2 worm cellular contexts compared by ENCODE assay signal in genomic region chrII:9099017-9099416, ce11.
TF ChIP-seq lines count a peak whose summit lies in the region.

T24H10.1 (plus strand) TSS chrII:9099371.

TF ChIP-seq in whole organism, L1 larva, 84 proteins besides CTCF, POLR2A, EP300 and RAD21 (continued from another document):
- no peak for TF ChIP-seq mab-9 (GFP tag; IDR thresholded peaks at IDR 0.05; lab: Robert Waterston, UW)
- TF ChIP-seq ceh-90 (tag; optimal IDR thresholded peaks at IDR 0.05; lab: Kevin White, UChicago) = no peak
- TF ChIP-seq lsy-2 (tag; optimal IDR thresholded peaks at IDR 0.05; lab: Kevin White, UChicago) = peak; percentile 80
- peak; percentile 36 for TF ChIP-seq ztf-4 (tag; optimal IDR thresholded peaks at IDR 0.05; lab: Kevin White, UChicago)
- peak; percentile 71 to 85 for TF ChIP-seq efl-1 (optimal IDR thresholded peaks at IDR 0.05; lab: Kevin White, UChicago)
- peak; percentile 76 to 98 for TF ChIP-seq efl-1 (GFP tag; optimal IDR thresholded peaks at IDR 0.05 in 1 of 2; lab: Kevin White, UChicago)
- TF ChIP-seq fkh-4 (tag; optimal IDR thresholded peaks at IDR 0.05; lab: Kevin White, UChicago; ENCODE audit: borderline replicate concordance) = no peak
- TF ChIP-seq fkh-10 (GFP tag; optimal IDR thresholded peaks at IDR 0.05; lab: Kevin White, UChicago) = no peak
- TF ChIP-seq jun-1 (tag; optimal IDR thresholded peaks at IDR 0.05; lab: Kevin White, UChicago) = peak; percentile 38
- TF ChIP-seq vab-15 (tag; optimal IDR thresholded peaks at IDR 0.05; lab: Kevin White, UChicago) = no peak
- no peak for TF ChIP-seq Y116A8C.19 (tag; optimal IDR thresholded peaks at IDR 0.05; lab: Kevin White, UChicago; ENCODE audit: borderline replicate concordance)
- TF ChIP-seq snpc-4 (tag; optimal IDR thresholded peaks at IDR 0.05; lab: Kevin White, UChicago) = peak; percentile 64
- peak; percentile 61 for TF ChIP-seq isw-1 (GFP tag; IDR thresholded peaks at IDR 0.05; lab: Robert Waterston, UW)
- TF ChIP-seq rnt-1 (tag; optimal IDR thresholded peaks at IDR 0.05; lab: Kevin White, UChicago) = peak; percentile 89
- TF ChIP-seq nhr-47 (tag; optimal IDR thresholded peaks at IDR 0.05; lab: Kevin White, UChicago) = peak; percentile 85
- TF ChIP-seq C04F5.9 (tag; optimal IDR thresholded peaks at IDR 0.05; lab: Kevin White, UChicago) = peak; percentile 45
- peak; percentile 45 for TF ChIP-seq lin-13 (GFP tag; optimal IDR thresholded peaks at IDR 0.05; lab: Kevin White, UChicago)
- TF ChIP-seq C16A3.4 (tag; optimal IDR thresholded peaks at IDR 0.05; lab: Kevin White, UChicago) = peak; percentile 68
- peak; percentile 71 for TF ChIP-seq unc-86 (tag; optimal IDR thresholded peaks at IDR 0.05; lab: Kevin White, UChicago)
- TF ChIP-seq sox-4 (tag; optimal IDR thresholded peaks at IDR 0.05; lab: Kevin White, UChicago) = peak; percentile 20
- TF ChIP-seq egl-13 (tag; optimal IDR thresholded peaks at IDR 0.05; lab: Kevin White, UChicago) = peak; percentile 48
- no peak for TF ChIP-seq C34B4.2 (tag; optimal IDR thresholded peaks at IDR 0.05; lab: Kevin White, UChicago)
- TF ChIP-seq grh-1 (GFP tag; IDR thresholded peaks at IDR 0.05; lab: Robert Waterston, UW) = peak; percentile 54
- TF ChIP-seq hpl-2 (GFP tag; optimal IDR thresholded peaks at IDR 0.05; lab: Kevin White, UChicago) = peak; percentile 17
- TF ChIP-seq hlh-4 (tag; optimal IDR thresholded peaks at IDR 0.05; lab: Kevin White, UChicago) = no peak
- no peak for TF ChIP-seq ets-5 (GFP tag; IDR thresholded peaks at IDR 0.05; lab: Robert Waterston, UW)
- peak; percentile 10 for TF ChIP-seq lin-15B (tag; optimal IDR thresholded peaks at IDR 0.05; lab: Kevin White, UChicago)
- no peak for TF ChIP-seq aha-1 (tag; optimal IDR thresholded peaks at IDR 0.05; lab: Kevin White, UChicago)
- no peak for TF ChIP-seq nhr-84 (tag; optimal IDR thresholded peaks at IDR 0.05; lab: Kevin White, UChicago)
- TF ChIP-seq ceh-63 (GFP tag; optimal IDR thresholded peaks at IDR 0.05; lab: Kevin White, UChicago) = no peak
- TF ChIP-seq nhr-71 (tag; optimal IDR thresholded peaks at IDR 0.05; lab: Kevin White, UChicago) = peak; percentile 88
- no peak for TF ChIP-seq nhr-237 (tag; optimal IDR thresholded peaks at IDR 0.05; lab: Kevin White, UChicago)
- TF ChIP-seq nhr-85 (tag; lab: Kevin White, UChicago) = peak; percentile 82
- no peak for TF ChIP-seq nhr-11 (tag; optimal IDR thresholded peaks at IDR 0.05; lab: Kevin White, UChicago)
- TF ChIP-seq mef-2 (tag; optimal IDR thresholded peaks at IDR 0.05; lab: Kevin White, UChicago) = peak; percentile 25
- TF ChIP-seq pag-3 (tag; optimal IDR thresholded peaks at IDR 0.05; lab: Kevin White, UChicago; ENCODE audit: borderline replicate concordance, insufficient read depth) = peak; percentile 20
- TF ChIP-seq aly-2 (tag; optimal IDR thresholded peaks at IDR 0.05; lab: Kevin White, UChicago) = peak; percentile 36
- TF ChIP-seq hlh-17 (GFP tag; optimal IDR thresholded peaks at IDR 0.05; lab: Kevin White, UChicago; ENCODE audit: borderline replicate concordance) = no peak
- TF ChIP-seq irx-1 (tag; optimal IDR thresholded peaks at IDR 0.05; lab: Kevin White, UChicago) = peak; percentile 75
- TF ChIP-seq fos-1 (tag; optimal IDR thresholded peaks at IDR 0.05; lab: Kevin White, UChicago) = no peak
- TF ChIP-seq nhr-28 (tag; optimal IDR thresholded peaks at IDR 0.05; lab: Kevin White, UChicago) = no peak
- TF ChIP-seq mep-1 (tag; optimal IDR thresholded peaks at IDR 0.05; lab: Kevin White, UChicago) = peak; percentile 89
- no peak for TF ChIP-seq efl-3 (GFP tag; optimal IDR thresholded peaks at IDR 0.05; lab: Kevin White, UChicago)
- no peak for TF ChIP-seq unc-30 (tag; optimal IDR thresholded peaks at IDR 0.05; lab: Kevin White, UChicago)
- TF ChIP-seq skn-1 (tag; optimal IDR thresholded peaks at IDR 0.05; lab: Kevin White, UChicago) = peak; percentile 64
- peak; percentile 81 for TF ChIP-seq nhr-90 (tag; optimal IDR thresholded peaks at IDR 0.05; lab: Kevin White, UChicago; ENCODE audit: poor library complexity)
- no peak for TF ChIP-seq unc-98 (GFP tag; IDR thresholded peaks at IDR 0.05; lab: Robert Waterston, UW)
- peak; percentile 62 for TF ChIP-seq nhr-77 (tag; optimal IDR thresholded peaks at IDR 0.05; lab: Kevin White, UChicago)

TF ChIP-seq in whole organism, L2 larva, 48 proteins besides CTCF, POLR2A, EP300 and RAD21 (continued from another document):
- peak; percentile 48 for TF ChIP-seq crh-2 (tag; optimal IDR thresholded peaks at IDR 0.05; lab: Kevin White, UChicago)
- TF ChIP-seq blmp-1 (tag; optimal IDR thresholded peaks at IDR 0.05; lab: Kevin White, UChicago; ENCODE audit: insufficient read depth) = no peak
- no peak for TF ChIP-seq elt-3 (tag; optimal IDR thresholded peaks at IDR 0.05; lab: Kevin White, UChicago)
- TF ChIP-seq nhr-6 (tag; optimal IDR thresholded peaks at IDR 0.05; lab: Kevin White, UChicago) = no peak
- TF ChIP-seq lsy-2 (tag; optimal IDR thresholded peaks at IDR 0.05; lab: Kevin White, UChicago) = peak; percentile 72 to 86
- TF ChIP-seq lin-13 (GFP tag; optimal IDR thresholded peaks at IDR 0.05; lab: Kevin White, UChicago) = peak; percentile 59
- no peak for TF ChIP-seq ama-1 (optimal IDR thresholded peaks at IDR 0.05; lab: Kevin White, UChicago)
- TF ChIP-seq Y55F3AM.14 (GFP tag; optimal IDR thresholded peaks at IDR 0.05; lab: Kevin White, UChicago) = no peak
- no peak for TF ChIP-seq skn-1 (tag; optimal IDR thresholded peaks at IDR 0.05; lab: Kevin White, UChicago)
